Worm (Caenorhabditis elegans) whole organism, L4 larva: ENCODE data around the gene F59B2.9.
A peak's percentile ranks its signal among the peaks of the same experiment; 100 is the strongest.

Source experiments
- D1046.2 ChIP-seq: fragments of 200-800 bp; sonication (Bioruptor generic); IDR thresholded peaks from 2 replicates; pipeline ENCODE4 v1.3.6; 2022; ENCODE audit warnings: missing genetic modification characterization, missing compliant biosample characterization
- F26F4.8 ChIP-seq: fragments of 200-800 bp; sonication (Bioruptor generic); conservative IDR thresholded peaks from 2 replicates; pipeline ENCODE4 v1.3.6; 2022; ENCODE audit warnings: missing genetic modification characterization, missing compliant biosample characterization
- R02D3.7 ChIP-seq: fragments of 150-350 bp; sonication (generic microtip); optimal IDR thresholded peaks from 3 replicates; lab custom pipeline; 2014; ENCODE audit warnings: missing biosample characterization, missing genetic modification characterization
- T26A8.4 ChIP-seq: fragments of 200-800 bp; sonication (Bioruptor generic); IDR thresholded peaks from 2 replicates; pipeline ENCODE4 v1.3.6; 2022; ENCODE audit warnings: missing genetic modification characterization, missing compliant biosample characterization
- Y105C5A.15 ChIP-seq: fragments of 200-800 bp; sonication (Bioruptor generic); IDR thresholded peaks from 2 replicates; pipeline ENCODE4 v1.3.6; 2022; ENCODE audit warnings: missing genetic modification characterization, missing compliant biosample characterization
- Y75B8A.6 ChIP-seq: fragments of 200-800 bp; sonication (Bioruptor generic); IDR thresholded peaks from 2 replicates; pipeline ENCODE4 v1.3.6; 2022; ENCODE audit warnings: missing genetic modification reagents, missing genetic modification characterization, missing compliant biosample characterization
- ZK337.2 ChIP-seq: fragments of 200-800 bp; sonication (Bioruptor generic); IDR thresholded peaks from 2 replicates; pipeline ENCODE4 v1.3.6; 2022; ENCODE audit warnings: missing genetic modification reagents, missing genetic modification characterization, missing compliant biosample characterization
- aha-1 ChIP-seq: fragments of 150-350 bp; peaks from one replicate; lab custom pipeline; 2014; ENCODE audit warnings: missing biosample characterization, missing genetic modification characterization
- arid-1 ChIP-seq: fragments of 200-800 bp; sonication (Bioruptor generic); conservative IDR thresholded peaks from 2 replicates; pipeline ENCODE4 v1.3.6; 2022; ENCODE audit warnings: missing genetic modification reagents, missing genetic modification characterization, missing compliant biosample characterization
- ces-1 ChIP-seq: fragments of 150-350 bp; sonication (generic microtip); optimal IDR thresholded peaks from 4 replicates; lab custom pipeline; 2014; ENCODE audit warnings: missing biosample characterization, missing genetic modification reagents, missing genetic modification characterization
- ctbp-1 ChIP-seq: fragments of 200-800 bp; sonication (Bioruptor generic); IDR thresholded peaks from 2 replicates; pipeline ENCODE4 v1.3.6; 2022; ENCODE audit warnings: missing genetic modification reagents, missing genetic modification characterization, missing compliant biosample characterization
- daf-16 ChIP-seq, 3 experiments: sonication (generic microtip); optimal IDR thresholded peaks; 2 replicates each; lab custom pipeline; 2016 to 2017; ENCODE audit warnings: missing genetic modification characterization in 3 of 3, missing genetic modification reagents in 3 of 3, mild to moderate bottlenecking in 2 of 3, missing compliant biosample characterization in 2 of 3, missing biosample characterization in 1 of 3, moderate library complexity in 1 of 3
- daf-19 ChIP-seq: fragments of 200-800 bp; sonication (Bioruptor generic); conservative IDR thresholded peaks from 2 replicates; pipeline ENCODE4 v1.3.6; 2022; ENCODE audit warnings: missing genetic modification characterization, missing compliant biosample characterization
- dpl-1 ChIP-seq: fragments of 150-350 bp; optimal IDR thresholded peaks from 2 replicates; lab custom pipeline; 2014; ENCODE audit warnings: missing biosample characterization, missing genetic modification reagents, missing genetic modification characterization
- duxl-1 ChIP-seq: sonication (generic microtip); optimal IDR thresholded peaks from 2 replicates; lab custom pipeline; 2016; ENCODE audit warnings: mild to moderate bottlenecking, missing genetic modification characterization, moderate library complexity, missing compliant biosample characterization; ENCODE audit not compliant: poor library complexity
- dve-1 ChIP-seq: sonication (generic microtip); optimal IDR thresholded peaks from 2 replicates; lab custom pipeline; 2017; ENCODE audit warnings: antibody characterized with exemption, mild to moderate bottlenecking, missing genetic modification characterization, missing compliant biosample characterization; ENCODE audit not compliant: insufficient read depth
- hmg-1.1 ChIP-seq: fragments of 200-800 bp; sonication (Bioruptor generic); IDR thresholded peaks from 2 replicates; pipeline ENCODE4 v1.3.6; 2022; ENCODE audit warnings: missing genetic modification reagents, missing genetic modification characterization, missing compliant biosample characterization
- jun-1 ChIP-seq: fragments of 150-350 bp; optimal IDR thresholded peaks from 2 replicates; lab custom pipeline; 2014; ENCODE audit warnings: missing biosample characterization, missing genetic modification reagents, missing genetic modification characterization
- lin-29 ChIP-seq: fragments of 200-800 bp; sonication (Bioruptor generic); IDR thresholded peaks from 2 replicates; pipeline ENCODE4 v1.3.6; 2022; ENCODE audit warnings: missing genetic modification reagents, missing genetic modification characterization, missing compliant biosample characterization
- lin-39 ChIP-seq: fragments of 150-350 bp; optimal IDR thresholded peaks from 2 replicates; lab custom pipeline; 2014; ENCODE audit warnings: missing biosample characterization, missing genetic modification reagents, missing genetic modification characterization
- lir-3 ChIP-seq: sonication (generic microtip); optimal IDR thresholded peaks from 2 replicates; lab custom pipeline; 2016; ENCODE audit warnings: mild to moderate bottlenecking, missing genetic modification characterization, missing compliant biosample characterization
- madf-5 ChIP-seq, 2 experiments: fragments of 200-800 bp; sonication (Bioruptor generic); IDR thresholded peaks; 2 replicates each; pipeline ENCODE4 v1.3.6; 2022; ENCODE audit warnings: missing compliant biosample characterization in 2 of 2, missing genetic modification characterization in 2 of 2
- nhr-10 ChIP-seq: fragments of 150-350 bp; optimal IDR thresholded peaks from 2 replicates; lab custom pipeline; 2014; ENCODE audit warnings: missing biosample characterization, missing genetic modification characterization
- nhr-111 ChIP-seq: fragments of 200-800 bp; sonication (Bioruptor generic); optimal IDR thresholded peaks from 2 replicates; lab custom pipeline; 2018; ENCODE audit warnings: mild to moderate bottlenecking, missing genetic modification characterization, missing compliant biosample characterization
- nhr-25 ChIP-seq: sonication (generic microtip); optimal IDR thresholded peaks from 2 replicates; lab custom pipeline; 2017; ENCODE audit warnings: missing genetic modification characterization, mild to moderate bottlenecking, missing compliant biosample characterization, antibody characterized with exemption, moderate library complexity, borderline replicate concordance; ENCODE audit not compliant: insufficient read depth
- nhr-48 ChIP-seq: sonication (generic microtip); optimal IDR thresholded peaks from 2 replicates; lab custom pipeline; 2016; ENCODE audit warnings: mild to moderate bottlenecking, missing genetic modification characterization, missing compliant biosample characterization
- nhr-76 ChIP-seq: fragments of 150-350 bp; optimal IDR thresholded peaks from 2 replicates; lab custom pipeline; 2014; ENCODE audit warnings: missing biosample characterization, missing genetic modification characterization
- nhr-77 ChIP-seq: fragments of 150-350 bp; optimal IDR thresholded peaks from 2 replicates; lab custom pipeline; 2014; ENCODE audit warnings: missing biosample characterization, missing genetic modification characterization
- pha-4 ChIP-seq, 2 experiments: fragments of 150-350 bp in 1 of 2; fragments of 200-800 bp in 1 of 2; sonication (Bioruptor generic) in 1 of 2; IDR thresholded peaks in 1 of 2; optimal IDR thresholded peaks in 1 of 2; 2 replicates each; pipeline versions ENCODE4 v1.3.6 to Lab custom; 2014 to 2022; ENCODE audit warnings: missing genetic modification characterization in 2 of 2, missing genetic modification reagents in 2 of 2, missing biosample characterization in 1 of 2, missing compliant biosample characterization in 1 of 2
- php-3 ChIP-seq: fragments of 200-800 bp; sonication (Bioruptor generic); IDR thresholded peaks from 2 replicates; pipeline ENCODE4 v1.3.6; 2022; ENCODE audit warnings: missing genetic modification reagents, missing genetic modification characterization, missing compliant biosample characterization
- pqm-1 ChIP-seq: sonication (generic microtip); optimal IDR thresholded peaks from 2 replicates; lab custom pipeline; 2017; ENCODE audit warnings: missing biosample characterization, missing genetic modification characterization
- sdz-12 ChIP-seq: fragments of 200-800 bp; sonication (Bioruptor generic); optimal IDR thresholded peaks from 2 replicates; lab custom pipeline; 2018; ENCODE audit warnings: mild to moderate bottlenecking, missing genetic modification characterization, missing compliant biosample characterization
- spr-1 ChIP-seq: sonication (generic microtip); optimal IDR thresholded peaks from 2 replicates; lab custom pipeline; 2016; ENCODE audit warnings: mild to moderate bottlenecking, missing genetic modification characterization, missing compliant biosample characterization
- vab-7 ChIP-seq: fragments of 200-800 bp; sonication (Bioruptor generic); IDR thresholded peaks from 2 replicates; pipeline ENCODE4 v1.3.6; 2022; ENCODE audit warnings: missing genetic modification reagents, missing genetic modification characterization, missing compliant biosample characterization
- zfp-2 ChIP-seq: sonication (generic microtip); optimal IDR thresholded peaks from 2 replicates; lab custom pipeline; 2016; ENCODE audit warnings: mild to moderate bottlenecking, missing genetic modification characterization, missing compliant biosample characterization
- zfp-3 ChIP-seq: fragments of 200-800 bp; sonication (Bioruptor generic); conservative IDR thresholded peaks from 2 replicates; pipeline ENCODE4 v1.3.6; 2022; ENCODE audit warnings: missing genetic modification reagents, missing genetic modification characterization, missing compliant biosample characterization
- zip-11 ChIP-seq: fragments of 200-800 bp; sonication (Bioruptor generic); IDR thresholded peaks from 2 replicates; pipeline ENCODE4 v1.3.6; 2022; ENCODE audit warnings: missing genetic modification characterization, missing compliant biosample characterization
- zip-2 ChIP-seq: fragments of 150-350 bp; optimal IDR thresholded peaks from 2 replicates; lab custom pipeline; 2014; ENCODE audit warnings: missing biosample characterization, missing genetic modification characterization
- ztf-7 ChIP-seq: fragments of 150-350 bp; optimal IDR thresholded peaks from 2 replicates; lab custom pipeline; 2014; ENCODE audit warnings: missing biosample characterization, missing genetic modification characterization

Gene F59B2.9

DNA sequence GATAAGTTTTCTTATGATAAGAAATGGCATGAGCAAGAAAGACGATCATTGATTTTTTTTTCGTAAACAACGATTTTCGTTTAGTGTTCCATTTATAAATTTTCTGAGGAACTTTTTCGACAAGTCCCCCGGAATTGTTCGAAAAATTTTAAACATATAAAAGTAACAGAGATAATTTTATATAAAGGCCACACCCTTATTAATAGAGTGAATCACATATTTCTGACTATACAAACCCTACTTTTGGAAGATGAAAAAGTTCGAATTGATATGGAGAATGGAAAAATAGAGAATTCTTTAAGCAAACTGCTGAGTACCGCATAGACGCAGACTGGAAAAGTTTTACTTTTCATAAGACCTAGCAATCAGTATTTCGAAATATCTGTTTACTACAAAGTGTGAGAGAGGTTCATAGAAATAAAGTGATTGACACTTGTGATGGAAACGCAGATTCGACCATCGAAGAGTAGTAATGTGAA, 38.9 kb upstream of the F59B2.9 start (continued):
- TF ChIP-seq ztf-7 (tag; lab: Kevin White, UChicago): peak; percentile 65
- TF ChIP-seq madf-5 (GFP tag; IDR thresholded peaks at IDR 0.05; lab: Robert Waterston, UW): peak in 1 of 2 experiments; percentile 4; a peak in 1 of 4 replicates
- peak; percentile 75 for TF ChIP-seq nhr-77
- TF ChIP-seq lir-3: peak; percentile 5
- TF ChIP-seq zfp-3 (GFP tag; lab: Robert Waterston, UW): peak; percentile 98
- peak; percentile 51 for TF ChIP-seq dpl-1
- no peak for TF ChIP-seq lin-39 (tag; lab: Kevin White, UChicago)
- peak; percentile 10 for TF ChIP-seq nhr-25 (tag; lab: Kevin White, UChicago)
- no peak for TF ChIP-seq nhr-48 (tag; lab: Kevin White, UChicago)
- TF ChIP-seq, all 104 proteins: peak for 63

DNA sequence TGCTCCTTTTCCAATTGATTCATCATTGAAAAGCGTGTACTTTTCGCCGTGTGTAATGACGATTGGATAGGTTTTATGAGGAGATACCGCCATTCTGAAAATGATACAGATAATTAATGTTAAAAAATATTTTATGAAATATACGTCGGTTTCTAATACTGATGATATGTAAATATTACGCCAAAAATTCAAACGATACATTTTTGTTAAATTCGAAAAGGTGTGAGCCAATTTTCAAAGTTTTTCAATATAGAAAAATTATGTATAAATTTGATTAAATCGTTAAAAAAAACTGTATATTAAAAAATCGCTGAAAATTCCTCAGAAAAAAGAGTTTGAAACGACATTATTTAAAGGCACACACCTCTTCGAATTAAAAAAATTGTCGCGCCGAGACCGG, 38.4 kb upstream of the F59B2.9 start, which contains the start of gene ikke-1:
Gene ikke-1, minus strand, starts transcription at position 101 of the 400 bp plus-strand sequence.
- TF ChIP-seq daf-19 (no peak), zfp-2 (tag; lab: Kevin White, UChicago) (no peak), ces-1 (no peak), lin-29 (GFP tag; lab: Robert Waterston, UW) (no peak), zfp-3 (GFP tag; lab: Robert Waterston, UW) (no peak), vab-7 (GFP tag; lab: Robert Waterston, UW) (no peak), pha-4 (GFP tag; IDR thresholded peaks at IDR 0.05; lab: Robert Waterston, UW) (no peak), pha-4 (tag; optimal IDR thresholded peaks at IDR 0.05; lab: Kevin White, UChicago) (no peak), F26F4.8 (GFP tag; lab: Robert Waterston, UW) (no peak), duxl-1 (tag; lab: Kevin White, UChicago) (no peak), nhr-76 (tag; lab: Kevin White, UChicago) (no peak), R02D3.7 (no peak)

DNA sequence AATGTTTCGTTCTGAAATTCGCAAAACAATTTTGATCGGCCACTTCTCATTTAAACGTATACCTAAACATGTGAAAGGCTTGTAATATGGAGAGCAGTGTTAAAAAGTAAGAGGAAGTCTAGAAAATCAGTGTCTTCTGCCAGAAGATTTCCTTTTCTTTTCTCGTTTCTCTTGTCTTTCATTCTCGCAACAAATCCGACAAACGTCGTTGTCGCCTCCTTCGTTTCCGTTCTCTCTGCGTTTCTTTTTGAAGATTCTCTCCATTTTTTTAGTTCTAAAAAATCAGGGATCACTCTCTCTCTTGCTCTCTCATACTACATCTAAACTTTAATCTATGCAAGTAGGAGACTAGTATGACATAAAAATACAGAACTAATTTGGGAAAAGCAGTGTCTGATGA, 35.1 kb upstream of the F59B2.9 start:
- no peak for TF ChIP-seq Y75B8A.6 (GFP tag; lab: Robert Waterston, UW)
- peak; percentile 86 for TF ChIP-seq aha-1 (tag; lab: Kevin White, UChicago)

DNA sequence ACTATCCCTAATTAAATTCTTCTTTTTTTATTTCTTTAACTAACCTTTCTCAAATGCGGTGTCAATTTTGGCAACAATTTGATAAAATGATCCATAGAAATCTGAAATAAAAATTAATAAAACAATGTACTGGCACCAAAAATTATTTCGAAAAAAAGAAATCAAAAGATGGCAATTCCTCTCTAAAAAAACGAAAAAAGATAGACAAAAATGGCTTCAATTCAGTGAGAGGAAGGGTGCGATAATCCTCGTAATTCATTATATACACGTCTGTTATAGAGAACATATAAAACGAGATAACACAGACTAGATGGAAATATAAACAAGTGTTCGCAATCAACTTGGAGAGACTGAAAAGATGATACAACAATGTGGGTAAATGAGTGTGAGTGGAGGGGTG, 33.6 kb upstream of the F59B2.9 start, which contains the start of gene R107.2:
Gene R107.2, minus strand, starts transcription at position 101 of the 400 bp plus-strand sequence.
- no peak for TF ChIP-seq pqm-1
- no peak for TF ChIP-seq D1046.2 (GFP tag; lab: Robert Waterston, UW)
- TF ChIP-seq Y105C5A.15 (GFP tag; lab: Robert Waterston, UW): no peak
- TF ChIP-seq daf-16 (GFP tag; optimal IDR thresholded peaks at IDR 0.05; lab: Kevin White, UChicago): no peak
- TF ChIP-seq daf-16 (tag; optimal IDR thresholded peaks at IDR 0.05; lab: Kevin White, UChicago): peak; percentile 11
- TF ChIP-seq dve-1 (tag; lab: Kevin White, UChicago): peak; percentile 6
- TF ChIP-seq nhr-76 (tag; lab: Kevin White, UChicago): no peak

DNA sequence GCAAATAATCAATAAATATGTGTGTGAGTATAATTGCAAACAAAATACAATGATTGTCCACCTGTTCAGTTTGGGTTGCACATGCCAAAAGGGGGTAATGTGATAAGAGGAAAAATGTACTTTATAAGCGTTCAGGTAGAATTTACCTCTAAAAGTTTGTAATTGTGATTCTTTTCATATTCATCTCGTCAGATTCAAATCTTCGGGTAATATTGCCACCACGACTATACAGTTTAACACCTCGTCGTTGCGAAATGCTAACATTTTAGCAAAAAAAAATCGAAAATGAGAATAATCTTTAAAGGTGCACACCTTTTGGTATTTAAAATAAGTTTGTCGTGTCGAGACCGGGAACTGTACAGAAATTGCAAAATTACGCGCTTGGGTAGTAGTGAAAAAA, 31.0 kb upstream of the F59B2.9 start, which contains the start of gene nac-2:
Gene nac-2, minus strand, starts transcription at position 101 of the 400 bp plus-strand sequence.
- TF ChIP-seq daf-16 (GFP tag; optimal IDR thresholded peaks at IDR 0.05; lab: Kevin White, UChicago) (no peak), daf-16 (tag; optimal IDR thresholded peaks at IDR 0.05; lab: Kevin White, UChicago) (peak; percentile 15), D1046.2 (GFP tag; lab: Robert Waterston, UW) (no peak)

DNA sequence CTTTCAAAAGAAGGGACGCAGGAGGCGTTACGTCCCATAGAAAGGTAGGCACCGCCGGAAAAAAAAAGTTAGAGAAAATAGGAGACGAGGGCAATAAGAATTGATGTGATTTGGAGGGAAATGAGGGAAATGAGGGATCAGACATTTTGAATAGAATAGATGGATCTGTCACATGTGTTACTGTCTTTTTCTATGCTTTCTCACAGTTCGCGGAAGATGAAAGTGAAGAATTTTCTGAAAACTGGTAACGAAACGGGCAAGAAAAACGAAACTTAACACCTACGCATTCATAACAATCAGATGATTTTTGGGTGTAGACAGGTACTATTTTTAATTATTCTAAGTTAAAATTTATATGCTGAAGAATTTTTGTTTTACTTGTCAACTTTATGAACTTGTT, 25.4 kb upstream of the F59B2.9 start, which contains the start of gene R107.9:
Gene R107.9, plus strand, starts transcription at position 301 of the 400 bp plus-strand sequence.
- TF ChIP-seq sdz-12 (GFP tag; lab: Kevin White, UChicago) (no peak), php-3 (no peak), T26A8.4 (GFP tag; lab: Robert Waterston, UW) (no peak), nhr-10 (tag; lab: Kevin White, UChicago) (no peak), pha-4 (GFP tag; IDR thresholded peaks at IDR 0.05; lab: Robert Waterston, UW) (no peak), pha-4 (tag; optimal IDR thresholded peaks at IDR 0.05; lab: Kevin White, UChicago) (no peak), nhr-111 (GFP tag; lab: Kevin White, UChicago) (no peak), ctbp-1 (GFP tag; lab: Robert Waterston, UW) (no peak), nhr-48 (tag; lab: Kevin White, UChicago) (no peak), Y105C5A.15 (GFP tag; lab: Robert Waterston, UW) (no peak), ZK337.2 (GFP tag; lab: Robert Waterston, UW) (no peak), pqm-1 (no peak), dve-1 (tag; lab: Kevin White, UChicago) (no peak), spr-1 (no peak), jun-1 (tag; lab: Kevin White, UChicago) (no peak), zip-2 (tag; lab: Kevin White, UChicago) (no peak), arid-1 (GFP tag; lab: Robert Waterston, UW) (no peak), hmg-1.1 (GFP tag; lab: Robert Waterston, UW) (no peak), zip-11 (GFP tag; lab: Robert Waterston, UW) (no peak)
